Worm (Caenorhabditis elegans) whole organism, late embryonic: Measurements from ENCODE around the gene C43H6.12.

Source experiments
- C38D4.7 ChIP-seq: fragments of 200-800 bp; sonication (Bioruptor generic); optimal IDR thresholded peaks from 2 replicates; lab custom pipeline; 2018; ENCODE audit warnings: mild to moderate bottlenecking, missing genetic modification characterization, moderate library complexity, missing compliant biosample characterization
- F13H6.1 ChIP-seq: sonication (generic microtip); optimal IDR thresholded peaks from 2 replicates; lab custom pipeline; 2016; ENCODE audit warnings: missing genetic modification characterization, missing compliant biosample characterization
- K02D7.2 ChIP-seq: sonication (generic microtip); optimal IDR thresholded peaks from 2 replicates; lab custom pipeline; 2017; ENCODE audit warnings: mild to moderate bottlenecking, missing genetic modification characterization, missing compliant biosample characterization
- K09A11.1 ChIP-seq: sonication (generic microtip); optimal IDR thresholded peaks from 2 replicates; lab custom pipeline; 2017; ENCODE audit warnings: antibody characterized with exemption, mild to moderate bottlenecking, missing genetic modification characterization, missing compliant biosample characterization; ENCODE audit not compliant: insufficient read depth
- T23F11.4 ChIP-seq: fragments of 200-800 bp; sonication (Bioruptor generic); optimal IDR thresholded peaks from 2 replicates; lab custom pipeline; 2018; ENCODE audit warnings: mild to moderate bottlenecking, missing genetic modification characterization, missing compliant biosample characterization
- Y22D7AL.16 ChIP-seq: sonication (generic microtip); optimal IDR thresholded peaks from 2 replicates; lab custom pipeline; 2016; ENCODE audit warnings: missing genetic modification characterization, missing compliant biosample characterization
- ahr-1 ChIP-seq: sonication (generic microtip); optimal IDR thresholded peaks from 2 replicates; lab custom pipeline; 2016; ENCODE audit warnings: missing genetic modification characterization, missing compliant biosample characterization
- ceh-14 ChIP-seq: sonication (generic microtip); optimal IDR thresholded peaks from 2 replicates; lab custom pipeline; 2016; ENCODE audit warnings: missing genotype, missing genetic modification characterization, missing compliant biosample characterization
- ceh-18 ChIP-seq: sonication (generic microtip); optimal IDR thresholded peaks from 2 replicates; lab custom pipeline; 2016; ENCODE audit warnings: missing genetic modification characterization, missing compliant biosample characterization
- ceh-19 ChIP-seq: fragments of 200-800 bp; sonication (Bioruptor generic); optimal IDR thresholded peaks from 2 replicates; lab custom pipeline; 2018; ENCODE audit warnings: mild to moderate bottlenecking, missing genetic modification characterization, missing compliant biosample characterization
- ceh-2 ChIP-seq: sonication (generic microtip); optimal IDR thresholded peaks from 2 replicates; lab custom pipeline; 2016; ENCODE audit warnings: missing genotype, missing genetic modification characterization, missing compliant biosample characterization
- ceh-22 ChIP-seq: sonication (generic microtip); optimal IDR thresholded peaks from 2 replicates; lab custom pipeline; 2017; ENCODE audit warnings: missing biosample characterization, missing genetic modification characterization
- ceh-24 ChIP-seq: sonication (generic microtip); optimal IDR thresholded peaks from 2 replicates; lab custom pipeline; 2016; ENCODE audit warnings: mild to moderate bottlenecking, missing genetic modification characterization, missing compliant biosample characterization
- ceh-30 ChIP-seq: fragments of 150-350 bp; optimal IDR thresholded peaks from 2 replicates; lab custom pipeline; 2014; ENCODE audit warnings: missing biosample characterization, missing genetic modification characterization
- ceh-31 ChIP-seq: sonication (generic microtip); optimal IDR thresholded peaks from 2 replicates; lab custom pipeline; 2016; ENCODE audit warnings: missing genetic modification characterization, missing compliant biosample characterization
- ceh-45 ChIP-seq: fragments of 200-800 bp; sonication (Bioruptor generic); IDR thresholded peaks from 2 replicates; pipeline ENCODE4 v1.3.6; 2022; ENCODE audit warnings: missing genetic modification reagents, missing genetic modification characterization, missing compliant biosample characterization
- ceh-48 ChIP-seq: sonication (generic microtip); optimal IDR thresholded peaks from 2 replicates; lab custom pipeline; 2016; ENCODE audit warnings: missing genetic modification characterization, inconsistent platforms, missing compliant biosample characterization
- ceh-9 ChIP-seq: sonication (generic microtip); optimal IDR thresholded peaks from 2 replicates; lab custom pipeline; 2016; ENCODE audit warnings: mild to moderate bottlenecking, missing genetic modification characterization, inconsistent platforms, missing compliant biosample characterization
- che-1 ChIP-seq: sonication (generic microtip); optimal IDR thresholded peaks from 2 replicates; lab custom pipeline; 2016; ENCODE audit warnings: mild to moderate bottlenecking, missing genetic modification characterization, missing compliant biosample characterization
- dmd-4 ChIP-seq: sonication (generic microtip); optimal IDR thresholded peaks from 2 replicates; lab custom pipeline; 2016; ENCODE audit warnings: borderline replicate concordance, missing genetic modification characterization, missing compliant biosample characterization
- dve-1 ChIP-seq: sonication (generic microtip); optimal IDR thresholded peaks from 2 replicates; lab custom pipeline; 2017; ENCODE audit warnings: antibody characterized with exemption, mild to moderate bottlenecking, missing genetic modification characterization, missing compliant biosample characterization
- elt-2 ChIP-seq: sonication (generic microtip); optimal IDR thresholded peaks from 2 replicates; lab custom pipeline; 2016; ENCODE audit warnings: missing genetic modification reagents, missing genetic modification characterization, missing compliant biosample characterization
- elt-4 ChIP-seq: sonication (generic microtip); optimal IDR thresholded peaks from 2 replicates; lab custom pipeline; 2016; ENCODE audit warnings: missing genetic modification characterization, missing compliant biosample characterization
- ets-4 ChIP-seq: sonication (generic microtip); optimal IDR thresholded peaks from 2 replicates; lab custom pipeline; 2016; ENCODE audit warnings: missing genetic modification characterization, missing compliant biosample characterization
- eyg-1 ChIP-seq: sonication (generic microtip); optimal IDR thresholded peaks from 2 replicates; lab custom pipeline; 2016; ENCODE audit warnings: missing genotype, missing genetic modification characterization, missing compliant biosample characterization
- fax-1 ChIP-seq: sonication (generic microtip); optimal IDR thresholded peaks from 2 replicates; lab custom pipeline; 2016; ENCODE audit warnings: missing genotype, missing genetic modification characterization, missing compliant biosample characterization
- fkh-10 ChIP-seq: fragments of 150-350 bp; optimal IDR thresholded peaks from 2 replicates; lab custom pipeline; 2014; ENCODE audit warnings: missing biosample characterization, missing genetic modification reagents, missing genetic modification characterization
- fkh-6 ChIP-seq: sonication (generic microtip); optimal IDR thresholded peaks from 2 replicates; lab custom pipeline; 2016; ENCODE audit warnings: missing genetic modification characterization, missing compliant biosample characterization
- gmeb-2 ChIP-seq: sonication (generic microtip); optimal IDR thresholded peaks from 2 replicates; lab custom pipeline; 2016; ENCODE audit warnings: missing genetic modification characterization, inconsistent platforms, missing compliant biosample characterization
- hlh-13 ChIP-seq: fragments of 200-800 bp; sonication (Bioruptor generic); optimal IDR thresholded peaks from 2 replicates; lab custom pipeline; 2018; ENCODE audit warnings: mild to moderate bottlenecking, missing genetic modification characterization, missing compliant biosample characterization
- hlh-6 ChIP-seq: sonication (generic microtip); optimal IDR thresholded peaks from 2 replicates; lab custom pipeline; 2016; ENCODE audit warnings: missing genotype, missing genetic modification characterization, missing compliant biosample characterization
- hlh-8 ChIP-seq: sonication (generic microtip); optimal IDR thresholded peaks from 2 replicates; lab custom pipeline; 2016; ENCODE audit warnings: missing genotype, missing genetic modification characterization, missing compliant biosample characterization
- lim-6 ChIP-seq: sonication (generic microtip); optimal IDR thresholded peaks from 2 replicates; lab custom pipeline; 2016; ENCODE audit warnings: missing genetic modification characterization, missing compliant biosample characterization
- madf-2 ChIP-seq: sonication (generic microtip); optimal IDR thresholded peaks from 2 replicates; lab custom pipeline; 2017; ENCODE audit warnings: missing genetic modification characterization, missing compliant biosample characterization
- nfya-1 ChIP-seq: sonication (generic microtip); optimal IDR thresholded peaks from 2 replicates; lab custom pipeline; 2017; ENCODE audit warnings: missing genetic modification characterization, mild to moderate bottlenecking, missing compliant biosample characterization, antibody characterized with exemption, moderate library complexity
- nhr-232 ChIP-seq: sonication (generic microtip); optimal IDR thresholded peaks from 2 replicates; lab custom pipeline; 2016; ENCODE audit warnings: missing genetic modification characterization, missing compliant biosample characterization
- npax-4 ChIP-seq: sonication (generic microtip); optimal IDR thresholded peaks from 2 replicates; lab custom pipeline; 2016; ENCODE audit warnings: missing genetic modification characterization, missing compliant biosample characterization
- odd-2 ChIP-seq: sonication (generic microtip); optimal IDR thresholded peaks from 2 replicates; lab custom pipeline; 2017; ENCODE audit warnings: antibody characterized with exemption, mild to moderate bottlenecking, missing genetic modification characterization, missing compliant biosample characterization
- pag-3 ChIP-seq: sonication (generic microtip); optimal IDR thresholded peaks from 2 replicates; lab custom pipeline; 2016; ENCODE audit warnings: missing compliant biosample characterization, missing genetic modification characterization, borderline replicate concordance
- pax-1 ChIP-seq: fragments of 150-350 bp; optimal IDR thresholded peaks from 2 replicates; lab custom pipeline; 2014; ENCODE audit warnings: missing biosample characterization, missing genetic modification characterization
- pha-2 ChIP-seq: sonication (generic microtip); optimal IDR thresholded peaks from 2 replicates; lab custom pipeline; 2017; ENCODE audit warnings: mild to moderate bottlenecking, missing genetic modification characterization, missing compliant biosample characterization
- pha-4 ChIP-seq: fragments of 150-350 bp; optimal IDR thresholded peaks from 2 replicates; lab custom pipeline; 2018; ENCODE audit warnings: missing biosample characterization, missing genetic modification reagents, missing genetic modification characterization
- pqm-1 ChIP-seq: sonication (generic microtip); optimal IDR thresholded peaks from 2 replicates; lab custom pipeline; 2016; ENCODE audit warnings: missing genetic modification characterization, missing compliant biosample characterization
- pros-1 ChIP-seq: fragments of 150-350 bp; optimal IDR thresholded peaks from 2 replicates; lab custom pipeline; 2014; ENCODE audit warnings: missing biosample characterization, missing genetic modification reagents, missing genetic modification characterization
- rnt-1 ChIP-seq: sonication (generic microtip); optimal IDR thresholded peaks from 2 replicates; lab custom pipeline; 2016; ENCODE audit warnings: missing genetic modification characterization, missing compliant biosample characterization
- sdc-2 ChIP-seq: sonication (generic microtip); optimal IDR thresholded peaks from 2 replicates; lab custom pipeline; 2016; ENCODE audit warnings: missing genotype, missing genetic modification characterization, missing compliant biosample characterization
- sox-2 ChIP-seq: fragments of 200-800 bp; sonication (Bioruptor generic); IDR thresholded peaks from 2 replicates; pipeline ENCODE4 v1.3.6; 2022; ENCODE audit warnings: missing genetic modification reagents, missing genetic modification characterization, missing compliant biosample characterization
- sox-4 ChIP-seq: sonication (generic microtip); optimal IDR thresholded peaks from 2 replicates; lab custom pipeline; 2017; ENCODE audit warnings: mild to moderate bottlenecking, missing genetic modification characterization, inconsistent platforms, missing compliant biosample characterization
- syd-9 ChIP-seq: sonication (generic microtip); optimal IDR thresholded peaks from 2 replicates; lab custom pipeline; 2016; ENCODE audit warnings: mild to moderate bottlenecking, missing genetic modification characterization, moderate library complexity, missing compliant biosample characterization
- tbx-2 ChIP-seq: sonication (generic microtip); optimal IDR thresholded peaks from 2 replicates; lab custom pipeline; 2016; ENCODE audit warnings: missing genetic modification characterization, missing compliant biosample characterization
- unc-3 ChIP-seq, 2 experiments: fragments of 200-800 bp in 1 of 2; sonication (Bioruptor generic) in 1 of 2; sonication (generic microtip) in 1 of 2; conservative IDR thresholded peaks in 1 of 2; optimal IDR thresholded peaks in 1 of 2; 2 replicates each; pipeline versions ENCODE4 v1.3.6 to Lab custom; 2016 to 2022; ENCODE audit warnings: missing compliant biosample characterization in 2 of 2, missing genetic modification characterization in 2 of 2, missing genetic modification reagents in 1 of 2
- unc-42 ChIP-seq: sonication (generic microtip); optimal IDR thresholded peaks from 2 replicates; lab custom pipeline; 2016; ENCODE audit warnings: missing genotype, missing genetic modification characterization, missing compliant biosample characterization
- unc-86 ChIP-seq: sonication (generic microtip); optimal IDR thresholded peaks from 2 replicates; lab custom pipeline; 2016; ENCODE audit warnings: missing genetic modification characterization, missing compliant biosample characterization

C43H6.12 gene

ce11 chrX:2432459-2432858 is 23.1 kb downstream of the C43H6.12 start:
- TF ChIP-seq ets-4 (tag; lab: Kevin White, UChicago), result peak; percentile 4
- TF ChIP-seq pax-1 (tag; lab: Kevin White, UChicago), result no peak
- TF ChIP-seq nfya-1 (tag; lab: Kevin White, UChicago), result peak; percentile 75
- no peak for TF ChIP-seq pqm-1 (tag; lab: Kevin White, UChicago)
- TF ChIP-seq ceh-9 (tag; lab: Kevin White, UChicago), result no peak
- TF ChIP-seq dmd-4 (tag; lab: Kevin White, UChicago), result peak; percentile 49
- TF ChIP-seq pros-1 (tag; lab: Kevin White, UChicago), result peak; percentile 43
- no peak for TF ChIP-seq fkh-6 (tag; lab: Kevin White, UChicago)
- TF ChIP-seq ceh-24 (tag; lab: Kevin White, UChicago), result no peak
- TF ChIP-seq rnt-1 (tag; lab: Kevin White, UChicago), result peak; percentile 69
- TF ChIP-seq dve-1 (tag; lab: Kevin White, UChicago), result no peak
- TF ChIP-seq sox-2, result no peak
- no peak for TF ChIP-seq nhr-232 (tag; lab: Kevin White, UChicago)
- TF ChIP-seq sdc-2 (tag; lab: Kevin White, UChicago), result peak; percentile 63
- no peak for TF ChIP-seq fkh-10 (GFP tag; lab: Kevin White, UChicago)
- no peak for TF ChIP-seq unc-42 (tag; lab: Kevin White, UChicago)
- TF ChIP-seq hlh-6 (tag; lab: Kevin White, UChicago), result no peak
- no peak for TF ChIP-seq che-1
- peak; percentile 44 for TF ChIP-seq ceh-18
- peak; percentile 20 for TF ChIP-seq eyg-1 (tag; lab: Kevin White, UChicago)
- TF ChIP-seq ceh-30 (tag; lab: Kevin White, UChicago), result no peak
- TF ChIP-seq hlh-13, result no peak
- no peak for TF ChIP-seq npax-4 (tag; lab: Kevin White, UChicago)
- TF ChIP-seq C38D4.7 (GFP tag; lab: Kevin White, UChicago), result no peak
- peak; percentile 41 for TF ChIP-seq syd-9 (tag; lab: Kevin White, UChicago)
- no peak for TF ChIP-seq pha-2 (tag; lab: Kevin White, UChicago)
- no peak for TF ChIP-seq K02D7.2 (tag; lab: Kevin White, UChicago)
- no peak for TF ChIP-seq ceh-14 (tag; lab: Kevin White, UChicago)
- TF ChIP-seq ceh-2 (tag; lab: Kevin White, UChicago), result peak; percentile 64
- TF ChIP-seq pha-4 (tag; lab: Kevin White, UChicago), result no peak
- TF ChIP-seq elt-2 (tag; lab: Kevin White, UChicago), result peak; percentile 59
- no peak for TF ChIP-seq Y22D7AL.16
- no peak for TF ChIP-seq sox-4 (tag; lab: Kevin White, UChicago)
- TF ChIP-seq tbx-2 (tag; lab: Kevin White, UChicago), result peak; percentile 73
- TF ChIP-seq ceh-48, result no peak
- TF ChIP-seq lim-6 (tag; lab: Kevin White, UChicago), result no peak
- TF ChIP-seq unc-86 (tag; lab: Kevin White, UChicago), result no peak
- TF ChIP-seq odd-2 (tag; lab: Kevin White, UChicago), result no peak
- TF ChIP-seq hlh-8 (tag; lab: Kevin White, UChicago), result peak; percentile 51
- no peak for TF ChIP-seq gmeb-2 (tag; lab: Kevin White, UChicago)
- no peak for TF ChIP-seq K09A11.1
- TF ChIP-seq T23F11.4 (GFP tag; lab: Kevin White, UChicago), result no peak
- no peak for TF ChIP-seq elt-4 (tag; lab: Kevin White, UChicago)
- no peak for TF ChIP-seq unc-3 (GFP tag; conservative IDR thresholded peaks at IDR 0.05; lab: Robert Waterston, UW)
- no peak for TF ChIP-seq unc-3 (tag; optimal IDR thresholded peaks at IDR 0.05; lab: Kevin White, UChicago)
- peak; percentile 36 for TF ChIP-seq F13H6.1 (tag; lab: Kevin White, UChicago)
- peak; percentile 72 for TF ChIP-seq ceh-31 (tag; lab: Kevin White, UChicago)
- TF ChIP-seq fax-1 (tag; lab: Kevin White, UChicago), result no peak
- TF ChIP-seq ahr-1 (tag; lab: Kevin White, UChicago), result no peak
- no peak for TF ChIP-seq ceh-45
- no peak for TF ChIP-seq ceh-19 (GFP tag; lab: Kevin White, UChicago)
- no peak for TF ChIP-seq pag-3 (tag; lab: Kevin White, UChicago)
- TF ChIP-seq madf-2 (tag; lab: Kevin White, UChicago), result peak; percentile 12
- TF ChIP-seq ceh-22 (tag; lab: Kevin White, UChicago), result no peak
